Worm (Caenorhabditis elegans) whole organism, young adult: ENCODE data around the gene zer-1.

Source experiments
- B0019.2 ChIP-seq: fragments of 200-800 bp; sonication (Bioruptor generic); conservative IDR thresholded peaks from 2 replicates; pipeline ENCODE4 v1.3.6; 2022; ENCODE audit warnings: missing genetic modification reagents, missing genetic modification characterization, missing compliant biosample characterization
- C06A6.2 ChIP-seq: fragments of 200-800 bp; sonication (Bioruptor generic); conservative IDR thresholded peaks from 2 replicates; pipeline ENCODE4 v1.3.6; 2022; ENCODE audit warnings: missing genetic modification characterization, missing compliant biosample characterization
- F23B12.7 ChIP-seq: sonication (generic microtip); optimal IDR thresholded peaks from 2 replicates; lab custom pipeline; 2017; ENCODE audit warnings: missing genetic modification characterization, mild to moderate bottlenecking, missing compliant biosample characterization, antibody characterized with exemption, moderate library complexity; ENCODE audit not compliant: insufficient read depth
- F37B4.10 ChIP-seq: fragments of 200-800 bp; sonication (Bioruptor generic); IDR thresholded peaks from 2 replicates; pipeline ENCODE4 v1.3.6; 2022; ENCODE audit warnings: missing genetic modification characterization, missing compliant biosample characterization
- F39B2.1 ChIP-seq: fragments of 200-800 bp; sonication (Bioruptor generic); IDR thresholded peaks from 2 replicates; pipeline ENCODE4 v1.3.6; 2022; ENCODE audit warnings: missing genetic modification reagents, missing genetic modification characterization, missing compliant biosample characterization
- F52B5.7 ChIP-seq: sonication (generic microtip); optimal IDR thresholded peaks from 2 replicates; lab custom pipeline; 2016; ENCODE audit warnings: mild to moderate bottlenecking, missing genetic modification characterization, missing compliant biosample characterization
- F55B11.4 ChIP-seq: sonication (generic microtip); optimal IDR thresholded peaks from 2 replicates; lab custom pipeline; 2016; ENCODE audit warnings: missing compliant biosample characterization, missing genetic modification characterization, borderline replicate concordance; ENCODE audit not compliant: insufficient read depth
- F57A8.1 ChIP-seq: fragments of 200-800 bp; sonication (Bioruptor generic); optimal IDR thresholded peaks from 2 replicates; lab custom pipeline; 2018; ENCODE audit warnings: mild to moderate bottlenecking, missing genetic modification characterization, moderate library complexity, missing compliant biosample characterization
- K11D2.4 ChIP-seq: fragments of 200-800 bp; sonication (Bioruptor generic); IDR thresholded peaks from 2 replicates; pipeline ENCODE4 v1.3.6; 2022; ENCODE audit warnings: missing genetic modification reagents, missing genetic modification characterization, missing compliant biosample characterization
- K12H6.12 ChIP-seq: fragments of 200-800 bp; sonication (Bioruptor generic); optimal IDR thresholded peaks from 2 replicates; lab custom pipeline; 2018; ENCODE audit warnings: mild to moderate bottlenecking, missing genetic modification characterization, missing compliant biosample characterization
- T07F8.4 ChIP-seq: sonication (generic microtip); optimal IDR thresholded peaks from 2 replicates; lab custom pipeline; 2016; ENCODE audit warnings: mild to moderate bottlenecking, missing genetic modification characterization, moderate library complexity, missing compliant biosample characterization
- Y53G8AR.9 ChIP-seq: fragments of 200-800 bp; sonication (Bioruptor generic); conservative IDR thresholded peaks from 2 replicates; pipeline ENCODE4 v1.3.6; 2022; ENCODE audit warnings: missing genetic modification reagents, missing genetic modification characterization, missing compliant biosample characterization
- Y95B8A.8 ChIP-seq: fragments of 200-800 bp; sonication (Bioruptor generic); IDR thresholded peaks from 2 replicates; pipeline ENCODE4 v1.3.6; 2022; ENCODE audit warnings: missing genetic modification reagents, missing genetic modification characterization, missing compliant biosample characterization
- ama-1 ChIP-seq, 3 experiments: fragments of 150-350 bp in 1 of 3; sonication (generic microtip) in 2 of 3; optimal IDR thresholded peaks; 2 replicates each; lab custom pipeline; 2014 to 2018; ENCODE audit warnings: missing biosample characterization in 2 of 3, missing genetic modification characterization in 2 of 3, missing genetic modification reagents in 2 of 3
- aptf-2 ChIP-seq: fragments of 200-800 bp; sonication (Bioruptor generic); conservative IDR thresholded peaks from 2 replicates; pipeline ENCODE4 v1.3.6; 2022; ENCODE audit warnings: missing genetic modification reagents, missing genetic modification characterization, missing compliant biosample characterization
- bed-2 ChIP-seq: fragments of 200-800 bp; sonication (Bioruptor generic); IDR thresholded peaks from 2 replicates; pipeline ENCODE4 v1.3.6; 2022; ENCODE audit warnings: missing genetic modification reagents, missing genetic modification characterization, missing compliant biosample characterization
- cebp-2 ChIP-seq: fragments of 200-800 bp; sonication (Bioruptor generic); IDR thresholded peaks from 2 replicates; pipeline ENCODE4 v1.3.6; 2022; ENCODE audit warnings: missing genetic modification characterization, missing compliant biosample characterization
- ceh-100 ChIP-seq: fragments of 200-800 bp; sonication (Bioruptor generic); IDR thresholded peaks from 2 replicates; pipeline ENCODE4 v1.3.6; 2022; ENCODE audit warnings: missing genetic modification reagents, missing genetic modification characterization, missing compliant biosample characterization
- ceh-27 ChIP-seq: fragments of 200-800 bp; sonication (Bioruptor generic); optimal IDR thresholded peaks from 2 replicates; lab custom pipeline; 2018; ENCODE audit warnings: mild to moderate bottlenecking, missing genetic modification characterization, moderate library complexity, missing compliant biosample characterization
- dpl-1 ChIP-seq: fragments of 150-350 bp; optimal IDR thresholded peaks from 2 replicates; lab custom pipeline; 2014; ENCODE audit warnings: missing biosample characterization, missing genetic modification reagents, missing genetic modification characterization
- efl-1 ChIP-seq: fragments of 150-350 bp; optimal IDR thresholded peaks from 2 replicates; lab custom pipeline; 2014; ENCODE audit warnings: missing biosample characterization, missing genetic modification reagents, missing genetic modification characterization
- him-1 ChIP-seq: sonication (generic microtip); optimal IDR thresholded peaks from 2 replicates; lab custom pipeline; 2016; ENCODE audit warnings: missing genotype, missing genetic modification reagents, missing genetic modification characterization, missing compliant biosample characterization
- hsf-1 ChIP-seq: fragments of 200-800 bp; sonication (Bioruptor generic); IDR thresholded peaks from 2 replicates; pipeline ENCODE4 v1.3.6; 2022; ENCODE audit warnings: missing genetic modification reagents, missing genetic modification characterization, missing compliant biosample characterization
- lag-1 ChIP-seq: fragments of 200-800 bp; sonication (Bioruptor generic); IDR thresholded peaks from 2 replicates; pipeline ENCODE4 v1.3.6; 2022; ENCODE audit warnings: missing genetic modification reagents, missing genetic modification characterization, missing compliant biosample characterization
- lin-40 ChIP-seq: sonication (generic microtip); optimal IDR thresholded peaks from 2 replicates; lab custom pipeline; 2016; ENCODE audit warnings: missing genetic modification characterization, mild to moderate bottlenecking, missing compliant biosample characterization, missing genotype, missing genetic modification reagents
- lsy-27 ChIP-seq: sonication (generic microtip); optimal IDR thresholded peaks from 2 replicates; lab custom pipeline; 2017; ENCODE audit warnings: missing genetic modification characterization, mild to moderate bottlenecking, missing compliant biosample characterization, antibody characterized with exemption, missing genotype, borderline replicate concordance; ENCODE audit not compliant: insufficient read depth
- madf-8 ChIP-seq: fragments of 200-800 bp; sonication (Bioruptor generic); conservative IDR thresholded peaks from 2 replicates; pipeline ENCODE4 v1.3.6; 2022; ENCODE audit warnings: missing genetic modification reagents, missing genetic modification characterization, missing compliant biosample characterization
- mel-28 ChIP-seq: sonication (generic microtip); optimal IDR thresholded peaks from 2 replicates; lab custom pipeline; 2016; ENCODE audit warnings: borderline replicate concordance, mild to moderate bottlenecking, missing genetic modification characterization, missing compliant biosample characterization
- mxl-1 ChIP-seq: sonication (generic microtip); optimal IDR thresholded peaks from 2 replicates; lab custom pipeline; 2016; ENCODE audit warnings: missing genetic modification characterization, missing compliant biosample characterization
- nfya-1 ChIP-seq: sonication (generic microtip); optimal IDR thresholded peaks from 2 replicates; lab custom pipeline; 2017; ENCODE audit warnings: antibody characterized with exemption, missing compliant biosample characterization, missing genetic modification characterization, borderline replicate concordance; ENCODE audit not compliant: insufficient read depth
- nhr-120 ChIP-seq: fragments of 200-800 bp; sonication (Bioruptor generic); IDR thresholded peaks from 2 replicates; pipeline ENCODE4 v1.3.6; 2022; ENCODE audit warnings: missing genetic modification characterization, missing compliant biosample characterization
- nhr-179 ChIP-seq: sonication (generic microtip); optimal IDR thresholded peaks from 2 replicates; lab custom pipeline; 2016; ENCODE audit warnings: mild to moderate bottlenecking, missing genetic modification characterization, missing compliant biosample characterization
- nhr-80 ChIP-seq: sonication (generic microtip); optimal IDR thresholded peaks from 2 replicates; lab custom pipeline; 2016; ENCODE audit warnings: missing genetic modification characterization, missing compliant biosample characterization
- snpc-3.4 ChIP-seq: sonication (generic microtip); optimal IDR thresholded peaks from 2 replicates; lab custom pipeline; 2017; ENCODE audit warnings: missing genetic modification characterization, mild to moderate bottlenecking, missing compliant biosample characterization, antibody characterized with exemption, moderate library complexity, missing genotype, missing genetic modification reagents
- tbp1 ChIP-seq: fragments of 200-800 bp; sonication (Bioruptor generic); optimal IDR thresholded peaks from 2 replicates; lab custom pipeline; 2018; ENCODE audit warnings: mild to moderate bottlenecking, missing genetic modification characterization, missing compliant biosample characterization
- tbx-9 ChIP-seq: sonication (generic microtip); optimal IDR thresholded peaks from 2 replicates; lab custom pipeline; 2016; ENCODE audit warnings: borderline replicate concordance, missing genetic modification characterization, inconsistent platforms, missing compliant biosample characterization
- unc-62 ChIP-seq: fragments of 150-350 bp; optimal IDR thresholded peaks from 2 replicates; lab custom pipeline; 2014; ENCODE audit warnings: missing biosample characterization, missing genetic modification reagents, missing genetic modification characterization
- xnd-1 ChIP-seq: sonication (generic microtip); optimal IDR thresholded peaks from 2 replicates; lab custom pipeline; 2016; ENCODE audit warnings: missing genotype, missing genetic modification reagents, missing genetic modification characterization, missing compliant biosample characterization
- ztf-22 ChIP-seq: fragments of 200-800 bp; sonication (Bioruptor generic); optimal IDR thresholded peaks from 2 replicates; lab custom pipeline; 2018; ENCODE audit warnings: mild to moderate bottlenecking, missing genetic modification characterization, moderate library complexity, missing compliant biosample characterization
- ztf-28 ChIP-seq: fragments of 200-800 bp; sonication (Bioruptor generic); IDR thresholded peaks from 2 replicates; pipeline ENCODE4 v1.3.6; 2022; ENCODE audit warnings: missing genetic modification reagents, missing genetic modification characterization, missing compliant biosample characterization
- ztf-3 ChIP-seq: fragments of 200-800 bp; sonication (Bioruptor generic); optimal IDR thresholded peaks from 2 replicates; lab custom pipeline; 2018; ENCODE audit warnings: mild to moderate bottlenecking, missing genetic modification characterization, missing compliant biosample characterization

Gene zer-1

DNA sequence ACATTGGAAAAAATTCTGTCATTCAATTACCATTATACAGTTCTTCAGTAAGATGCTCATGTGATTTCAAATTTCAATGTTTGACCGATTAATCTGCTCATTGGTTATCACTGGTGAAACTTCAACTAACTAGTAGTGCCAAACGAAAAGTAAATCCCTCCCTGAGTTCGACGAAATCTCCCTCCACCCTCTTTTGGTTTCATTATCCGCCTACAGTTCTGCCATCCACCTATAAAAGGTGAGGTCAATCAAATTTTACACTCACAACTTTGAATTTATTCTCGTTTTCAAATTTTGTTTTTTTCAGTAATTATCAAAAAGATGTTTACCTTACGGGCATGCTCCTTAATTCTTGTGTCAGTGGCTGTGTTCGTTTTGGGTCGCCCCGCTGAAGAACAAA, 44.0 kb downstream of the zer-1 start, which contains the start of gene far-8:
Gene far-8, plus strand, starts transcription at position 301 of the 400 bp plus-strand sequence.
- no peak for TF ChIP-seq tbp1
- no peak for TF ChIP-seq mxl-1 (tag; lab: Kevin White, UChicago)
- no peak for TF ChIP-seq ztf-28 (GFP tag; lab: Robert Waterston, UW)
- TF ChIP-seq nhr-120 (GFP tag; lab: Robert Waterston, UW), result no peak
- TF ChIP-seq B0019.2, result no peak
- no peak for TF ChIP-seq aptf-2 (GFP tag; lab: Robert Waterston, UW)
- TF ChIP-seq ztf-22 (GFP tag; lab: Kevin White, UChicago), result no peak
- TF ChIP-seq nfya-1 (tag; lab: Kevin White, UChicago), result no peak
- TF ChIP-seq F57A8.1 (GFP tag; lab: Kevin White, UChicago), result no peak
- no peak for TF ChIP-seq snpc-3.4
- TF ChIP-seq lsy-27 (tag; lab: Kevin White, UChicago), result no peak
- no peak for TF ChIP-seq unc-62
- TF ChIP-seq F23B12.7 (tag; lab: Kevin White, UChicago), result no peak
- TF ChIP-seq ama-1 (optimal IDR thresholded peaks at IDR 0.05; lab: Kevin White, UChicago), result no peak
- TF ChIP-seq ama-1 (GFP tag; optimal IDR thresholded peaks at IDR 0.05; lab: Kevin White, UChicago), result no peak
- TF ChIP-seq nhr-80 (tag; lab: Kevin White, UChicago), result no peak
- TF ChIP-seq ceh-27, result no peak
- TF ChIP-seq bed-2 (GFP tag; lab: Robert Waterston, UW), result no peak
- TF ChIP-seq madf-8 (GFP tag; lab: Robert Waterston, UW), result no peak
- no peak for TF ChIP-seq K11D2.4 (GFP tag; lab: Robert Waterston, UW)

DNA sequence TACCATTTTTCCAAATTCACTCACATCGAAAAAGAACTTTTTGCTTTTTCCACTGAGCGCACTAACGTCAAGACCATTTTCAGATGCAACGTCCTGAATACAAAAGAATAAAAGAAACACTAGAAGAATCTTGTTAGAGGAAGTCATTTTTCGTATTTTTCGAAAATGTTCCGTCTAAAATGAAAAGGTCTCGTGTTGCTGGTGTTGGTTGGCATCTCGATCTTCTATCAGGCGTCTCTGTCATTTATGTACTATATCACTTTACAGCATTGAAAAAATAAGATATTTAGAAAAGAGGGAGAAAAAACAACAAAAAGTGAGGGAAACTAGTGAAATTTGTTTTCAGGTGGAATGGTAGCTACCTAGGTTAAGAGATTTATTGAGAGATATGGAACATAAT, 45.4 kb downstream of the zer-1 start, which contains the start of gene K02F3.9:
Gene K02F3.9, minus strand, starts transcription at position 190 of the 400 bp plus-strand sequence.
- no peak for TF ChIP-seq Y95B8A.8
- TF ChIP-seq nfya-1 (tag; lab: Kevin White, UChicago), result no peak
- no peak for TF ChIP-seq xnd-1 (tag; lab: Kevin White, UChicago)
- TF ChIP-seq F52B5.7 (tag; lab: Kevin White, UChicago), result no peak
- TF ChIP-seq madf-8 (GFP tag; lab: Robert Waterston, UW), result no peak
- no peak for TF ChIP-seq K12H6.12
- no peak for TF ChIP-seq him-1
- no peak for TF ChIP-seq lsy-27 (tag; lab: Kevin White, UChicago)
- no peak for TF ChIP-seq F39B2.1
- TF ChIP-seq dpl-1 (GFP tag; lab: Kevin White, UChicago), result no peak

DNA sequence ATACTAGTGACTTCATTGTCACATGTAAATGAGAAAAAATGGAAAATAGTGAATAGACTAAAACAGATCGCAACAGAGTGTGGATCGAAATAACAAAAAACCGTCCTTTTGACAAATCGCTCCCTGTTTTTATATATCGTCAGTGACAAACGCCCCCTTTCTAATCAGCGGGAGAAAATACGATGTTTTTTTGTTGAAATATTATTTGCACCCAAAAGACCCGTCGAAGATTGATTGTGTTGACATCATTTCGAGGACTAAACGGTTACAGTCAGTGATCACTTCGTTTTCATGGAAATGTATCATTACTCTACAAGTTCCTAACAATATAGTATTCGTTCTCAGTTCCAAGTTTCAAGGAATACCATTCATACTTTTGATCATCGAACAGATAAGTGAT, 47.1 kb downstream of the zer-1 start, which contains the start of gene dos-3:
Gene dos-3, minus strand, starts transcription at position 101 of the 400 bp plus-strand sequence.
- TF ChIP-seq ztf-22 (GFP tag; lab: Kevin White, UChicago) (no peak), xnd-1 (tag; lab: Kevin White, UChicago) (no peak), T07F8.4 (no peak), F37B4.10 (no peak), tbx-9 (tag; lab: Kevin White, UChicago) (no peak), nhr-179 (tag; lab: Kevin White, UChicago) (no peak), efl-1 (no peak), mel-28 (tag; lab: Kevin White, UChicago) (no peak), hsf-1 (GFP tag; lab: Robert Waterston, UW) (no peak), C06A6.2 (no peak), lin-40 (no peak), lag-1 (GFP tag; lab: Robert Waterston, UW) (no peak), cebp-2 (GFP tag; lab: Robert Waterston, UW) (no peak), Y53G8AR.9 (no peak), F55B11.4 (no peak), ztf-3 (GFP tag; lab: Kevin White, UChicago) (no peak), ceh-100 (GFP tag; lab: Robert Waterston, UW) (no peak), K11D2.4 (GFP tag; lab: Robert Waterston, UW) (no peak), aptf-2 (GFP tag; lab: Robert Waterston, UW) (no peak), F57A8.1 (GFP tag; lab: Kevin White, UChicago) (no peak)
